Fruit fly (Drosophila melanogaster) whole organism, embryonic: ENCODE measurements around the gene pix.

Source experiments
- Adf1 ChIP-seq: fragments of 200-800 bp; sonication (Bioruptor generic); IDR thresholded peaks from 2 replicates; pipeline ENCODE4 v1.3.6; 2022; ENCODE audit warnings: missing biosample characterization, missing genetic modification characterization
- Antp ChIP-seq: fragments of 200-800 bp; sonication (Bioruptor generic); optimal IDR thresholded peaks from 3 replicates; lab custom pipeline; 2016; ENCODE audit warnings: missing biosample characterization, missing genetic modification characterization
- Atf3 ChIP-seq: fragments of 200-800 bp; sonication (Bioruptor generic); optimal IDR thresholded peaks from 3 replicates; lab custom pipeline; 2016; ENCODE audit warnings: missing biosample characterization, missing genetic modification characterization
- CG10565 ChIP-seq: fragments of 200-800 bp; sonication (Bioruptor generic); optimal IDR thresholded peaks from 3 replicates; lab custom pipeline; 2016; ENCODE audit warnings: missing biosample characterization, mild to moderate bottlenecking, missing genetic modification characterization
- CG11398 ChIP-seq: fragments of 200-800 bp; sonication (Bioruptor generic); optimal IDR thresholded peaks from 2 replicates; lab custom pipeline; 2016; ENCODE audit warnings: missing biosample characterization, missing genetic modification characterization
- CG12659 ChIP-seq: fragments of 200-800 bp; sonication (Bioruptor generic); optimal IDR thresholded peaks from 3 replicates; lab custom pipeline; 2017; ENCODE audit warnings: mild to moderate bottlenecking, missing biosample characterization, missing genetic modification reagents, missing genetic modification characterization
- CG14710 ChIP-seq: fragments of 200-800 bp; sonication (Bioruptor generic); optimal IDR thresholded peaks from 3 replicates; lab custom pipeline; 2019; ENCODE audit warnings: missing biosample characterization, mild to moderate bottlenecking, missing genetic modification characterization, moderate library complexity
- CG15479 ChIP-seq: fragments of 200-800 bp; sonication (Bioruptor generic); optimal IDR thresholded peaks from 3 replicates; lab custom pipeline; 2019; ENCODE audit warnings: missing biosample characterization, mild to moderate bottlenecking, missing genetic modification characterization, moderate library complexity
- CG15601 ChIP-seq: fragments of 200-800 bp; sonication (Bioruptor generic); optimal IDR thresholded peaks from 3 replicates; lab custom pipeline; 2019; ENCODE audit warnings: missing biosample characterization, mild to moderate bottlenecking, missing genetic modification characterization, moderate library complexity
- CG15696 ChIP-seq: fragments of 200-800 bp; sonication (Bioruptor generic); optimal IDR thresholded peaks from 2 replicates; lab custom pipeline; 2019; ENCODE audit warnings: missing biosample characterization, mild to moderate bottlenecking, missing genetic modification characterization, moderate library complexity
- CG16863 ChIP-seq: fragments of 200-800 bp; sonication (Bioruptor generic); optimal IDR thresholded peaks from 3 replicates; lab custom pipeline; 2016; ENCODE audit warnings: missing biosample characterization, missing genetic modification characterization
- CG17802 ChIP-seq: fragments of 200-800 bp; sonication (Bioruptor generic); optimal IDR thresholded peaks from 2 replicates; lab custom pipeline; 2018; ENCODE audit warnings: missing biosample characterization, mild to moderate bottlenecking, missing genetic modification characterization, moderate library complexity
- CG18764 ChIP-seq: fragments of 200-800 bp; sonication (Bioruptor generic); optimal IDR thresholded peaks from 3 replicates; lab custom pipeline; 2016; ENCODE audit warnings: missing biosample characterization, missing genetic modification characterization
- CG2199 ChIP-seq: fragments of 200-800 bp; sonication (Bioruptor generic); IDR thresholded peaks from 3 replicates; pipeline ENCODE4 v1.3.6; 2022; ENCODE audit warnings: missing biosample characterization, missing genetic modification characterization
- CG3163 ChIP-seq: fragments of 200-800 bp; sonication (Bioruptor generic); optimal IDR thresholded peaks from 3 replicates; lab custom pipeline; 2016; ENCODE audit warnings: missing biosample characterization, missing genetic modification characterization
- CG3281 ChIP-seq: fragments of 200-800 bp; sonication (Bioruptor generic); optimal IDR thresholded peaks from 3 replicates; lab custom pipeline; 2017; ENCODE audit warnings: missing biosample characterization, mild to moderate bottlenecking, missing genetic modification characterization
- CG34376 ChIP-seq: fragments of 200-800 bp; sonication (Bioruptor generic); optimal IDR thresholded peaks from 2 replicates; lab custom pipeline; 2018; ENCODE audit warnings: missing biosample characterization, mild to moderate bottlenecking, missing genetic modification characterization
- CG4328 ChIP-seq: fragments of 200-800 bp; sonication (Bioruptor generic); optimal IDR thresholded peaks from 3 replicates; lab custom pipeline; 2017; ENCODE audit warnings: missing biosample characterization, missing genetic modification reagents, missing genetic modification characterization
- CG5180 ChIP-seq: fragments of 200-800 bp; sonication (Bioruptor generic); optimal IDR thresholded peaks from 3 replicates; lab custom pipeline; 2017; ENCODE audit warnings: missing biosample characterization, missing genetic modification characterization, mild to moderate bottlenecking, moderate library complexity, missing genetic modification reagents
- CG6791 ChIP-seq: fragments of 200-800 bp; sonication (Bioruptor generic); IDR thresholded peaks from 3 replicates; pipeline ENCODE4 v1.3.6; 2022; ENCODE audit warnings: missing biosample characterization, missing genetic modification characterization; ENCODE audit not compliant: partially characterized antibody
- CG7556 ChIP-seq: fragments of 200-800 bp; sonication (Bioruptor generic); optimal IDR thresholded peaks from 2 replicates; lab custom pipeline; 2017; ENCODE audit warnings: missing biosample characterization, mild to moderate bottlenecking, missing genetic modification characterization
- CG7987 ChIP-seq: fragments of 200-800 bp; sonication (Bioruptor generic); optimal IDR thresholded peaks from 2 replicates; lab custom pipeline; 2018; ENCODE audit warnings: missing biosample characterization, mild to moderate bottlenecking, missing genetic modification characterization, moderate library complexity
- CG9797 ChIP-seq: fragments of 200-800 bp; sonication (Bioruptor generic); optimal IDR thresholded peaks from 3 replicates; lab custom pipeline; 2018; ENCODE audit warnings: missing biosample characterization, mild to moderate bottlenecking, missing genetic modification characterization
- Dbx ChIP-seq: fragments of 200-800 bp; sonication (Bioruptor generic); IDR thresholded peaks from 3 replicates; pipeline ENCODE4 v1.3.6; 2022; ENCODE audit warnings: missing biosample characterization, missing genetic modification characterization
- Dek ChIP-seq: fragments of 200-800 bp; sonication (Bioruptor generic); optimal IDR thresholded peaks from 3 replicates; lab custom pipeline; 2019; ENCODE audit warnings: missing biosample characterization, mild to moderate bottlenecking, missing genetic modification characterization, moderate library complexity
- Dref ChIP-seq: fragments of 200-800 bp; sonication (Bioruptor generic); IDR thresholded peaks from 2 replicates; pipeline ENCODE4 v1.3.6; 2022; ENCODE audit warnings: missing biosample characterization, missing genetic modification characterization
- Drgx ChIP-seq: fragments of 200-800 bp; sonication (Bioruptor generic); IDR thresholded peaks from 2 replicates; pipeline ENCODE4 v1.3.6; 2022; ENCODE audit warnings: missing biosample characterization, missing genetic modification characterization
- E2f1 ChIP-seq: fragments of 200-800 bp; sonication (Bioruptor generic); IDR thresholded peaks from 2 replicates; pipeline ENCODE4 v1.3.6; 2022; ENCODE audit warnings: missing biosample characterization, missing genetic modification characterization
- ERR ChIP-seq: fragments of 200-800 bp; sonication (Bioruptor generic); optimal IDR thresholded peaks from 2 replicates; lab custom pipeline; 2016; ENCODE audit warnings: missing biosample characterization, missing genetic modification characterization
- Max ChIP-seq: fragments of 200-800 bp; sonication (Bioruptor generic); optimal IDR thresholded peaks from 2 replicates; lab custom pipeline; 2016; ENCODE audit warnings: missing biosample characterization, mild to moderate bottlenecking, missing genetic modification characterization
- Oaz ChIP-seq: fragments of 200-800 bp; sonication (Bioruptor generic); IDR thresholded peaks from 2 replicates; pipeline ENCODE4 v1.3.6; 2022; ENCODE audit warnings: missing biosample characterization, missing genetic modification characterization
- Scr ChIP-seq: fragments of 200-800 bp; sonication (Bioruptor generic); IDR thresholded peaks from 2 replicates; pipeline ENCODE4 v1.3.6; 2022; ENCODE audit warnings: missing biosample characterization, missing genetic modification characterization; ENCODE audit not compliant: partially characterized antibody
- Sox100B ChIP-seq: fragments of 200-800 bp; sonication (Bioruptor generic); optimal IDR thresholded peaks from 3 replicates; lab custom pipeline; 2018; ENCODE audit warnings: missing biosample characterization, mild to moderate bottlenecking, missing genetic modification characterization
- ab ChIP-seq: fragments of 200-800 bp; sonication (Bioruptor generic); optimal IDR thresholded peaks from 2 replicates; lab custom pipeline; 2016; ENCODE audit warnings: missing biosample characterization, missing genetic modification characterization
- amos ChIP-seq: fragments of 200-800 bp; sonication (Bioruptor generic); IDR thresholded peaks from 2 replicates; pipeline ENCODE4 v1.3.6; 2022; ENCODE audit warnings: missing biosample characterization, missing genetic modification characterization; ENCODE audit not compliant: partially characterized antibody
- btn ChIP-seq: fragments of 200-800 bp; sonication (Bioruptor generic); optimal IDR thresholded peaks from 2 replicates; lab custom pipeline; 2016; ENCODE audit warnings: missing biosample characterization, missing genetic modification characterization
- crc ChIP-seq: fragments of 200-800 bp; sonication (Bioruptor generic); optimal IDR thresholded peaks from 2 replicates; lab custom pipeline; 2016; ENCODE audit warnings: missing biosample characterization, missing genetic modification characterization
- gcm2 ChIP-seq: fragments of 200-800 bp; sonication (Bioruptor generic); optimal IDR thresholded peaks from 2 replicates; lab custom pipeline; 2016; ENCODE audit warnings: missing biosample characterization, missing genetic modification characterization
- gfzf ChIP-seq: fragments of 200-800 bp; sonication (Bioruptor generic); optimal IDR thresholded peaks from 2 replicates; lab custom pipeline; 2016; ENCODE audit warnings: missing biosample characterization, mild to moderate bottlenecking, missing genetic modification characterization, moderate library complexity
- gro ChIP-seq: fragments of 200-800 bp; sonication (Bioruptor generic); optimal IDR thresholded peaks from 2 replicates; lab custom pipeline; 2016; ENCODE audit warnings: missing biosample characterization, missing genetic modification characterization
- insv ChIP-seq, 2 experiments: fragments of 200-800 bp; sonication (Bioruptor generic); optimal IDR thresholded peaks; 3 replicates each; lab custom pipeline; 2016 to 2018; ENCODE audit warnings: missing biosample characterization in 2 of 2, missing genetic modification characterization in 2 of 2
- jumu ChIP-seq: fragments of 200-800 bp; sonication (Bioruptor generic); optimal IDR thresholded peaks from 3 replicates; lab custom pipeline; 2016; ENCODE audit warnings: missing biosample characterization, missing genetic modification characterization
- nau ChIP-seq: fragments of 200-800 bp; sonication (Bioruptor generic); optimal IDR thresholded peaks from 3 replicates; lab custom pipeline; 2017; ENCODE audit warnings: missing biosample characterization, mild to moderate bottlenecking, missing genetic modification characterization, missing genetic modification reagents
- org-1 ChIP-seq: fragments of 200-800 bp; sonication (Bioruptor generic); optimal IDR thresholded peaks from 2 replicates; lab custom pipeline; 2017; ENCODE audit warnings: missing biosample characterization, missing genetic modification characterization
- rib ChIP-seq: fragments of 200-800 bp; sonication (Bioruptor generic); IDR thresholded peaks from 2 replicates; pipeline ENCODE4 v1.3.6; 2022; ENCODE audit warnings: missing biosample characterization, missing genetic modification characterization
- slbo ChIP-seq: fragments of 200-800 bp; sonication (Bioruptor generic); IDR thresholded peaks from 2 replicates; pipeline ENCODE4 v1.3.6; 2022; ENCODE audit warnings: missing biosample characterization, missing genetic modification characterization
- slp2 ChIP-seq: fragments of 200-800 bp; sonication (Bioruptor generic); optimal IDR thresholded peaks from 2 replicates; lab custom pipeline; 2016; ENCODE audit warnings: missing biosample characterization, missing genetic modification characterization
- tin ChIP-seq: fragments of 200-800 bp; sonication (Bioruptor generic); optimal IDR thresholded peaks from 3 replicates; lab custom pipeline; 2016; ENCODE audit warnings: missing biosample characterization, missing genetic modification characterization
- tup ChIP-seq: fragments of 200-800 bp; sonication (Bioruptor generic); optimal IDR thresholded peaks from 2 replicates; lab custom pipeline; 2016; ENCODE audit warnings: missing biosample characterization, mild to moderate bottlenecking, missing genetic modification characterization, moderate library complexity
- yki ChIP-seq: fragments of >200 bp; optimal IDR thresholded peaks from 3 replicates; lab custom pipeline; 2018

The pix gene

dm6 chr3L:8958557-8958956 is 16.0 kb downstream of the pix start, which contains the start of gene CG13313 (continued):
- TF ChIP-seq CG9797 (GFP tag; lab: Kevin White, UChicago) = no peak
- TF ChIP-seq CG12659 = peak; percentile 24
- TF ChIP-seq CG7556 (GFP tag; lab: Kevin White, UChicago) = no peak
- no peak for TF ChIP-seq Max (GFP tag; lab: Kevin White, UChicago)
- TF ChIP-seq jumu (GFP tag; lab: Kevin White, UChicago) = no peak
- TF ChIP-seq CG34376 (GFP tag; lab: Kevin White, UChicago) = no peak

dm6 chr3L:8956669-8957068 is 17.9 kb downstream of the pix start, which contains the start of gene mRpL12:
Gene mRpL12, plus strand, starts transcription at chr3L:8956791.
- no peak for TF ChIP-seq Dbx (GFP tag; lab: Robert Waterston, UW)
- no peak for TF ChIP-seq ERR (GFP tag; lab: Kevin White, UChicago)
- no peak for TF ChIP-seq E2f1
- TF ChIP-seq CG3163 (GFP tag; lab: Kevin White, UChicago) = no peak
- no peak for TF ChIP-seq CG17802
- no peak for TF ChIP-seq Dek
- no peak for TF ChIP-seq tup (GFP tag; lab: Kevin White, UChicago)
- no peak for TF ChIP-seq CG11398 (GFP tag; lab: Kevin White, UChicago)
- no peak for TF ChIP-seq Antp (GFP tag; lab: Kevin White, UChicago)
- TF ChIP-seq CG16863 = no peak
- TF ChIP-seq slp2 (GFP tag; lab: Kevin White, UChicago) = no peak
- no peak for TF ChIP-seq Atf3 (GFP tag; lab: Kevin White, UChicago)
- no peak for TF ChIP-seq CG18764
- TF ChIP-seq CG7987 (GFP tag; lab: Kevin White, UChicago) = no peak
- TF ChIP-seq gro = no peak
- TF ChIP-seq ab (GFP tag; lab: Kevin White, UChicago) = no peak
- TF ChIP-seq gfzf (GFP tag; lab: Kevin White, UChicago) = peak; percentile 26
- peak; percentile 15 for TF ChIP-seq CG14710
- no peak for TF ChIP-seq CG10565 (GFP tag; lab: Kevin White, UChicago)
- no peak for TF ChIP-seq CG15696 (tag; lab: Kevin White, UChicago)
- TF ChIP-seq CG5180 (GFP tag; lab: Kevin White, UChicago) = no peak
- no peak for TF ChIP-seq Drgx (GFP tag; lab: Robert Waterston, UW)
- no peak for TF ChIP-seq CG3281 (GFP tag; lab: Kevin White, UChicago)
- TF ChIP-seq CG15479 (GFP tag; lab: Kevin White, UChicago) = no peak
- TF ChIP-seq nau = no peak
- TF ChIP-seq slbo (GFP tag; lab: Robert Waterston, UW) = 0 out of 2 replicates have a peak, but pooled peaks have one; percentile 25
- no peak for TF ChIP-seq insv (GFP tag; optimal IDR thresholded peaks at IDR 0.05; lab: Kevin White, UChicago)
- TF ChIP-seq Oaz (GFP tag; lab: Robert Waterston, UW) = no peak
- no peak for TF ChIP-seq gcm2 (GFP tag; lab: Kevin White, UChicago)
- peak; percentile 83 for TF ChIP-seq Dref (GFP tag; lab: Robert Waterston, UW)
- TF ChIP-seq amos (GFP tag; lab: Robert Waterston, UW) = peak; percentile 25; the same call in 1 of the 2 replicates
- no peak for TF ChIP-seq org-1 (GFP tag; lab: Kevin White, UChicago)
- TF ChIP-seq tin (GFP tag; lab: Kevin White, UChicago) = no peak
- TF ChIP-seq CG2199 = no peak
- no peak for TF ChIP-seq rib (GFP tag; lab: Robert Waterston, UW)
- peak; percentile 26; the same call in 1 of the 3 replicates for TF ChIP-seq CG6791 (GFP tag; lab: Robert Waterston, UW)
- TF ChIP-seq crc (GFP tag; lab: Kevin White, UChicago) = no peak
- TF ChIP-seq CG15601 (tag; lab: Kevin White, UChicago) = peak; percentile 73
- TF ChIP-seq Sox100B (GFP tag; lab: Kevin White, UChicago) = no peak
- no peak for TF ChIP-seq CG4328 (GFP tag; lab: Kevin White, UChicago)
- TF ChIP-seq Scr (GFP tag; lab: Robert Waterston, UW) = peak; percentile 31; the same call in 1 of the 2 replicates
- TF ChIP-seq btn (GFP tag; lab: Kevin White, UChicago) = no peak
- TF ChIP-seq Adf1 (GFP tag; lab: Robert Waterston, UW) = no peak
- TF ChIP-seq yki (lab: Kevin White, UChicago) = no peak
